Fruit fly (Drosophila melanogaster) whole organism, prepupa: ENCODE measurements around the gene CG5909.

ENCODE experiments used
- Blimp-1 ChIP-seq: fragments of 200-800 bp; sonication (Bioruptor generic); optimal IDR thresholded peaks from 3 replicates; lab custom pipeline; 2017; ENCODE audit warnings: missing biosample characterization, missing genetic modification characterization, mild to moderate bottlenecking, moderate library complexity, missing genetic modification reagents
- CG10631 ChIP-seq: fragments of 200-800 bp; sonication (Bioruptor generic); optimal IDR thresholded peaks from 2 replicates; lab custom pipeline; 2016; ENCODE audit warnings: missing biosample characterization, missing genetic modification characterization
- CG11294 ChIP-seq: fragments of 200-800 bp; sonication (Bioruptor generic); IDR thresholded peaks from 2 replicates; pipeline ENCODE4 v1.3.6; 2022; ENCODE audit warnings: missing biosample characterization, missing genetic modification characterization
- CG11902 ChIP-seq: fragments of 200-800 bp; sonication (Bioruptor generic); optimal IDR thresholded peaks from 3 replicates; lab custom pipeline; 2016; ENCODE audit warnings: missing biosample characterization, missing genetic modification characterization
- CG15336 ChIP-seq: fragments of 200-800 bp; sonication (Bioruptor generic); IDR thresholded peaks from 2 replicates; pipeline ENCODE4 v1.3.6; 2022; ENCODE audit warnings: missing biosample characterization, missing genetic modification characterization
- CG1621 ChIP-seq: fragments of 200-800 bp; sonication (Bioruptor generic); optimal IDR thresholded peaks from 3 replicates; lab custom pipeline; 2018; ENCODE audit warnings: missing biosample characterization, mild to moderate bottlenecking, missing genetic modification characterization
- CG16779 ChIP-seq: fragments of 200-800 bp; sonication (Bioruptor generic); optimal IDR thresholded peaks from 3 replicates; lab custom pipeline; 2017; ENCODE audit warnings: missing biosample characterization, mild to moderate bottlenecking, missing genetic modification characterization
- CG3032 ChIP-seq: fragments of 200-800 bp; optimal IDR thresholded peaks from 2 replicates; lab custom pipeline; 2019; ENCODE audit warnings: missing biosample characterization, mild to moderate bottlenecking, missing genetic modification characterization, moderate library complexity
- CG32006 ChIP-seq: fragments of 200-800 bp; sonication (Bioruptor generic); optimal IDR thresholded peaks from 3 replicates; lab custom pipeline; 2017; ENCODE audit warnings: missing biosample characterization, mild to moderate bottlenecking, missing genetic modification characterization
- CG3919 ChIP-seq: fragments of 200-800 bp; sonication (Bioruptor generic); optimal IDR thresholded peaks from 3 replicates; lab custom pipeline; 2016; ENCODE audit warnings: missing biosample characterization, missing genetic modification characterization
- CG4318 ChIP-seq: fragments of 200-800 bp; sonication (Bioruptor generic); optimal IDR thresholded peaks from 3 replicates; lab custom pipeline; 2017; ENCODE audit warnings: missing biosample characterization, mild to moderate bottlenecking, missing genetic modification characterization
- CG6163 ChIP-seq: fragments of 200-800 bp; sonication (Bioruptor generic); IDR thresholded peaks from 3 replicates; pipeline ENCODE4 v1.3.6; 2022; ENCODE audit warnings: missing biosample characterization, missing genetic modification characterization
- CG6276 ChIP-seq: fragments of 200-800 bp; sonication (Bioruptor generic); optimal IDR thresholded peaks from 2 replicates; lab custom pipeline; 2017; ENCODE audit warnings: missing biosample characterization, mild to moderate bottlenecking, missing genetic modification characterization
- CG6792 ChIP-seq: fragments of 200-800 bp; sonication (Bioruptor generic); optimal IDR thresholded peaks from 3 replicates; lab custom pipeline; 2016; ENCODE audit warnings: missing biosample characterization, missing genetic modification characterization
- CG6808 ChIP-seq: fragments of 200-800 bp; sonication (Bioruptor generic); optimal IDR thresholded peaks from 3 replicates; lab custom pipeline; 2017; ENCODE audit warnings: missing biosample characterization, missing genetic modification characterization, mild to moderate bottlenecking, moderate library complexity, missing genetic modification reagents
- CG6854 ChIP-seq: fragments of 200-800 bp; sonication (Bioruptor generic); optimal IDR thresholded peaks from 2 replicates; lab custom pipeline; 2017; ENCODE audit warnings: missing biosample characterization, mild to moderate bottlenecking, missing genetic modification characterization
- CG7368 ChIP-seq: fragments of 200-800 bp; sonication (Bioruptor generic); optimal IDR thresholded peaks from 3 replicates; lab custom pipeline; 2016; ENCODE audit warnings: missing biosample characterization, missing genetic modification characterization
- CG8119 ChIP-seq: fragments of 200-800 bp; sonication (Bioruptor generic); IDR thresholded peaks from 3 replicates; pipeline ENCODE4 v1.3.6; 2022; ENCODE audit warnings: missing biosample characterization, missing genetic modification characterization
- CG8319 ChIP-seq: fragments of 200-800 bp; sonication (Bioruptor generic); optimal IDR thresholded peaks from 3 replicates; lab custom pipeline; 2016; ENCODE audit warnings: missing biosample characterization, missing genetic modification characterization
- CG8632 ChIP-seq: fragments of 200-800 bp; sonication (Bioruptor generic); optimal IDR thresholded peaks from 3 replicates; lab custom pipeline; 2016; ENCODE audit warnings: missing biosample characterization, missing genetic modification characterization
- CG9139 ChIP-seq: fragments of 200-800 bp; sonication (Bioruptor generic); optimal IDR thresholded peaks from 3 replicates; lab custom pipeline; 2017; ENCODE audit warnings: missing biosample characterization, mild to moderate bottlenecking, missing genetic modification characterization
- Eip75B ChIP-seq: fragments of 200-800 bp; sonication (Bioruptor generic); optimal IDR thresholded peaks from 3 replicates; lab custom pipeline; 2016; ENCODE audit warnings: missing biosample characterization, missing genetic modification characterization
- Eip93F ChIP-seq: fragments of 200-800 bp; sonication (Bioruptor generic); optimal IDR thresholded peaks from 2 replicates; lab custom pipeline; 2016; ENCODE audit warnings: missing biosample characterization, mild to moderate bottlenecking, missing genetic modification characterization
- Ets21C ChIP-seq: fragments of 200-800 bp; sonication (Bioruptor generic); optimal IDR thresholded peaks from 3 replicates; lab custom pipeline; 2016; ENCODE audit warnings: missing biosample characterization, missing genetic modification characterization
- Ets96B ChIP-seq: fragments of 200-800 bp; optimal IDR thresholded peaks from 2 replicates; lab custom pipeline; 2019; ENCODE audit warnings: missing biosample characterization, mild to moderate bottlenecking, missing genetic modification characterization, moderate library complexity
- Gug ChIP-seq: fragments of 200-800 bp; sonication (Bioruptor generic); IDR thresholded peaks from 2 replicates; pipeline ENCODE4 v1.3.6; 2022; ENCODE audit warnings: missing biosample characterization, missing genetic modification characterization
- Hr38 ChIP-seq: sonication (Bioruptor generic); optimal IDR thresholded peaks from 2 replicates; lab custom pipeline; 2016; ENCODE audit warnings: missing biosample characterization, missing genetic modification characterization
- Hr39 ChIP-seq: fragments of 200-800 bp; sonication (Bioruptor generic); optimal IDR thresholded peaks from 2 replicates; lab custom pipeline; 2016; ENCODE audit warnings: missing biosample characterization, missing genetic modification characterization
- Hr4 ChIP-seq: fragments of 200-800 bp; sonication (Bioruptor generic); optimal IDR thresholded peaks from 3 replicates; lab custom pipeline; 2016; ENCODE audit warnings: missing biosample characterization, missing genetic modification characterization
- Lpt ChIP-seq: fragments of 200-800 bp; sonication (Bioruptor generic); optimal IDR thresholded peaks from 3 replicates; lab custom pipeline; 2016; ENCODE audit warnings: missing biosample characterization, missing genetic modification characterization
- Met ChIP-seq: fragments of 200-800 bp; sonication (Bioruptor generic); optimal IDR thresholded peaks from 3 replicates; lab custom pipeline; 2016; ENCODE audit warnings: missing biosample characterization, missing genetic modification characterization
- OdsH ChIP-seq: fragments of 200-800 bp; sonication (Bioruptor generic); optimal IDR thresholded peaks from 3 replicates; lab custom pipeline; 2016; ENCODE audit warnings: missing biosample characterization, missing genetic modification characterization
- Smox ChIP-seq: fragments of 200-800 bp; sonication (Bioruptor generic); optimal IDR thresholded peaks from 3 replicates; lab custom pipeline; 2016; ENCODE audit warnings: missing biosample characterization, missing genetic modification characterization
- Sox102F ChIP-seq: fragments of 200-800 bp; sonication (Bioruptor generic); optimal IDR thresholded peaks from 2 replicates; lab custom pipeline; 2016; ENCODE audit warnings: missing biosample characterization, mild to moderate bottlenecking, missing genetic modification characterization
- Sox14 ChIP-seq: fragments of 200-800 bp; sonication (Bioruptor generic); optimal IDR thresholded peaks from 3 replicates; lab custom pipeline; 2016; ENCODE audit warnings: missing biosample characterization, missing genetic modification characterization
- achi ChIP-seq: fragments of 200-800 bp; sonication (Bioruptor generic); optimal IDR thresholded peaks from 3 replicates; lab custom pipeline; 2016; ENCODE audit warnings: missing biosample characterization, missing genetic modification characterization
- dac ChIP-seq: fragments of 200-800 bp; sonication (Bioruptor generic); optimal IDR thresholded peaks from 2 replicates; lab custom pipeline; 2017; ENCODE audit warnings: missing biosample characterization, mild to moderate bottlenecking, missing genetic modification characterization
- eg ChIP-seq: fragments of 200-800 bp; sonication (Bioruptor generic); IDR thresholded peaks from 3 replicates; pipeline ENCODE4 v1.3.6; 2022; ENCODE audit warnings: missing biosample characterization, missing genetic modification characterization
- esn ChIP-seq: fragments of 200-800 bp; sonication (Bioruptor generic); optimal IDR thresholded peaks from 2 replicates; lab custom pipeline; 2016; ENCODE audit warnings: missing biosample characterization, mild to moderate bottlenecking, missing genetic modification characterization, moderate library complexity
- fd59A ChIP-seq: fragments of 200-800 bp; sonication (Bioruptor generic); optimal IDR thresholded peaks from 2 replicates; lab custom pipeline; 2017; ENCODE audit warnings: missing biosample characterization, mild to moderate bottlenecking, missing genetic modification characterization, missing genetic modification reagents
- fd85E ChIP-seq: fragments of 200-800 bp; sonication (Bioruptor generic); optimal IDR thresholded peaks from 3 replicates; lab custom pipeline; 2016; ENCODE audit warnings: missing biosample characterization, missing genetic modification characterization
- lz ChIP-seq: fragments of 200-800 bp; sonication (Bioruptor generic); optimal IDR thresholded peaks from 3 replicates; lab custom pipeline; 2016; ENCODE audit warnings: missing biosample characterization, missing genetic modification characterization
- net ChIP-seq: fragments of 200-800 bp; sonication (Bioruptor generic); optimal IDR thresholded peaks from 3 replicates; lab custom pipeline; 2016; ENCODE audit warnings: missing biosample characterization, missing genetic modification characterization
- salr ChIP-seq, 2 experiments: fragments of 200-800 bp; sonication (Bioruptor generic); optimal IDR thresholded peaks; 3 replicates each; lab custom pipeline; 2016 to 2018; ENCODE audit warnings: missing biosample characterization in 2 of 2, missing genetic modification characterization in 2 of 2, mild to moderate bottlenecking in 1 of 2
- ss ChIP-seq, 2 experiments: fragments of 200-800 bp; sonication (Bioruptor generic); optimal IDR thresholded peaks; 2 replicates in 1 of 2; 3 replicates in 1 of 2; lab custom pipeline; 2017 to 2018; ENCODE audit warnings: mild to moderate bottlenecking in 2 of 2, missing biosample characterization in 2 of 2, missing genetic modification characterization in 2 of 2, moderate library complexity in 1 of 2
- svp ChIP-seq: fragments of 200-800 bp; sonication (Bioruptor generic); peaks from one replicate; lab custom pipeline; 2016; ENCODE audit warnings: missing biosample characterization, missing genetic modification characterization
- topi ChIP-seq: fragments of 200-800 bp; sonication (Bioruptor generic); optimal IDR thresholded peaks from 3 replicates; lab custom pipeline; 2016; ENCODE audit warnings: missing biosample characterization, missing genetic modification characterization
- vri ChIP-seq: fragments of 200-800 bp; sonication (Bioruptor generic); optimal IDR thresholded peaks from 3 replicates; lab custom pipeline; 2016; ENCODE audit warnings: missing biosample characterization, mild to moderate bottlenecking, missing genetic modification characterization

CG5909 gene

dm6 chr3R:27167350-27167749, 6.4 kb downstream of the CG5909 start (continued):
- TF ChIP-seq CG6276 (GFP tag; lab: Kevin White, UChicago) (peak; percentile 93), CG6792 (GFP tag; lab: Kevin White, UChicago) (no peak), CG8632 (GFP tag; lab: Kevin White, UChicago) (no peak), CG11902 (no peak), esn (GFP tag; lab: Kevin White, UChicago) (no peak), CG7368 (GFP tag; lab: Kevin White, UChicago) (no peak), fd85E (GFP tag; lab: Kevin White, UChicago) (no peak), CG10631 (GFP tag; lab: Kevin White, UChicago) (peak; percentile 68), CG16779 (tag; lab: Kevin White, UChicago) (peak; percentile 20), CG4318 (GFP tag; lab: Kevin White, UChicago) (peak; percentile 84), dac (GFP tag; lab: Kevin White, UChicago) (peak; percentile 84), CG8119 (GFP tag; lab: Robert Waterston, UW) (peak; percentile 95), CG3032 (peak; percentile 62), Ets21C (no peak), CG32006 (peak; percentile 92), Hr38 (GFP tag; lab: Kevin White, UChicago) (peak; percentile 9), Met (GFP tag; lab: Kevin White, UChicago) (no peak), CG3919 (GFP tag; lab: Kevin White, UChicago) (peak; percentile 79), topi (GFP tag; lab: Kevin White, UChicago) (no peak), CG9139 (GFP tag; lab: Kevin White, UChicago) (peak; percentile 39), CG1621 (tag; lab: Kevin White, UChicago) (peak; percentile 22), net (GFP tag; lab: Kevin White, UChicago) (peak; percentile 54), CG8319 (GFP tag; lab: Kevin White, UChicago) (no peak), Sox14 (GFP tag; lab: Kevin White, UChicago) (peak; percentile 57), vri (GFP tag; lab: Kevin White, UChicago) (no peak), salr (GFP tag; optimal IDR thresholded peaks at IDR 0.05; lab: Kevin White, UChicago) (peak in 1 of 2 experiments; percentile 74), CG6854 (GFP tag; lab: Kevin White, UChicago) (no peak)

- TF ChIP-seq OdsH (GFP tag; lab: Kevin White, UChicago) (peak; percentile 43), CG8319 (GFP tag; lab: Kevin White, UChicago) (no peak), CG11294 (GFP tag; lab: Robert Waterston, UW) (no peak), fd59A (GFP tag; lab: Kevin White, UChicago) (peak; percentile 22), Ets21C (peak; percentile 24), eg (GFP tag; lab: Robert Waterston, UW) (no peak), achi (peak; percentile 45), CG4318 (GFP tag; lab: Kevin White, UChicago) (no peak), CG8632 (GFP tag; lab: Kevin White, UChicago) (peak; percentile 33), CG6808 (GFP tag; lab: Kevin White, UChicago) (peak; percentile 45), net (GFP tag; lab: Kevin White, UChicago) (no peak), topi (GFP tag; lab: Kevin White, UChicago) (peak; percentile 71), Blimp-1 (GFP tag; lab: Kevin White, UChicago) (peak; percentile 31), Smox (GFP tag; lab: Kevin White, UChicago) (peak; percentile 72), Eip75B (GFP tag; lab: Kevin White, UChicago) (peak; percentile 39), vri (GFP tag; lab: Kevin White, UChicago) (peak; percentile 67), Gug (GFP tag; lab: Robert Waterston, UW) (no peak), CG15336 (GFP tag; lab: Robert Waterston, UW) (no peak), svp (peak; percentile 89), CG3919 (GFP tag; lab: Kevin White, UChicago) (peak; percentile 45), Ets96B (tag; lab: Kevin White, UChicago) (peak; percentile 28), CG1621 (tag; lab: Kevin White, UChicago) (no peak), Sox102F (peak; percentile 76), Hr39 (GFP tag; lab: Kevin White, UChicago) (peak; percentile 63), Eip93F (GFP tag; lab: Kevin White, UChicago) (no peak), CG3032 (peak; percentile 38), fd85E (GFP tag; lab: Kevin White, UChicago) (no peak), Hr4 (GFP tag; lab: Kevin White, UChicago) (no peak), CG9139 (GFP tag; lab: Kevin White, UChicago) (no peak), ss (GFP tag; optimal IDR thresholded peaks at IDR 0.05; lab: Kevin White, UChicago) (peak in 1 of 2 experiments; percentile 28), CG11902 (peak; percentile 29), Sox14 (GFP tag; lab: Kevin White, UChicago) (peak; percentile 62), lz (GFP tag; lab: Kevin White, UChicago) (peak; percentile 72), CG6163 (GFP tag; lab: Robert Waterston, UW) (no peak; the same call in 2 of the 3 replicates), Lpt (no peak)
Measured at dm6 chr3R:27171153-27171552, 10.2 kb downstream of the CG5909 start.
